Worm (Caenorhabditis elegans) whole organism, L1 larva: ENCODE results near the gene srg-38.

ENCODE experiments used
- C04F5.9 ChIP-seq: sonication (generic microtip); optimal IDR thresholded peaks from 2 replicates; lab custom pipeline; 2016; ENCODE audit warnings: missing genetic modification characterization, missing compliant biosample characterization
- C34B4.2 ChIP-seq: sonication (generic microtip); optimal IDR thresholded peaks from 2 replicates; lab custom pipeline; 2017; ENCODE audit warnings: mild to moderate bottlenecking, missing genetic modification characterization, missing compliant biosample characterization
- F16B12.6 ChIP-seq: fragments of 150-350 bp; optimal IDR thresholded peaks from 2 replicates; lab custom pipeline; 2014; ENCODE audit warnings: missing biosample characterization, missing genetic modification characterization
- Y116A8C.19 ChIP-seq: sonication (generic microtip); optimal IDR thresholded peaks from 2 replicates; lab custom pipeline; 2016; ENCODE audit warnings: missing compliant biosample characterization, missing genetic modification characterization, borderline replicate concordance
- aha-1 ChIP-seq: fragments of 150-350 bp; optimal IDR thresholded peaks from 2 replicates; lab custom pipeline; 2014; ENCODE audit warnings: missing biosample characterization, missing genetic modification characterization
- blmp-1 ChIP-seq: fragments of 150-350 bp; optimal IDR thresholded peaks from 2 replicates; lab custom pipeline; 2014; ENCODE audit warnings: missing biosample characterization, missing genetic modification characterization
- ceh-63 ChIP-seq: fragments of 200-800 bp; sonication (Bioruptor generic); optimal IDR thresholded peaks from 2 replicates; lab custom pipeline; 2018; ENCODE audit warnings: mild to moderate bottlenecking, missing genetic modification characterization, missing compliant biosample characterization
- ceh-8 ChIP-seq: fragments of 200-800 bp; sonication (Bioruptor generic); optimal IDR thresholded peaks from 2 replicates; lab custom pipeline; 2018; ENCODE audit warnings: mild to moderate bottlenecking, missing genetic modification characterization, moderate library complexity, missing compliant biosample characterization
- ceh-82 ChIP-seq, 3 experiments: fragments of 150-350 bp in 1 of 3; sonication (generic microtip) in 2 of 3; optimal IDR thresholded peaks; 2 replicates each; lab custom pipeline; 2014 to 2017; ENCODE audit warnings: missing biosample characterization in 3 of 3, missing genetic modification characterization in 3 of 3
- ces-1 ChIP-seq: fragments of 150-350 bp; optimal IDR thresholded peaks from 2 replicates; lab custom pipeline; 2014; ENCODE audit warnings: missing biosample characterization, missing genetic modification reagents, missing genetic modification characterization
- dpl-1 ChIP-seq, 3 experiments: fragments of 150-350 bp in 2 of 3; sonication (generic microtip) in 1 of 3; optimal IDR thresholded peaks; 2 replicates each; lab custom pipeline; 2014 to 2017; ENCODE audit warnings: missing biosample characterization in 3 of 3, missing genetic modification characterization in 3 of 3, missing genetic modification reagents in 3 of 3
- efl-3 ChIP-seq: fragments of 200-800 bp; sonication (Bioruptor generic); optimal IDR thresholded peaks from 2 replicates; lab custom pipeline; 2018; ENCODE audit warnings: mild to moderate bottlenecking, missing genetic modification characterization, missing compliant biosample characterization
- egl-27 ChIP-seq, 2 experiments: fragments of 150-350 bp in 1 of 2; sonication (generic microtip); optimal IDR thresholded peaks; 3 replicates each; lab custom pipeline; 2017 to 2018; ENCODE audit warnings: missing biosample characterization in 2 of 2, missing genetic modification characterization in 2 of 2, missing genetic modification reagents in 2 of 2
- elt-3 ChIP-seq, 6 experiments: fragments of 150-350 bp in 1 of 6; sonication (generic microtip); optimal IDR thresholded peaks; 2 replicates each; lab custom pipeline; 2017 to 2018; ENCODE audit warnings: missing biosample characterization in 6 of 6, missing genetic modification characterization in 6 of 6, inconsistent platforms in 1 of 6
- ets-5 ChIP-seq: fragments of 200-800 bp; sonication (Bioruptor generic); IDR thresholded peaks from 2 replicates; pipeline ENCODE4 v1.3.6; 2022; ENCODE audit warnings: missing genetic modification characterization, missing compliant biosample characterization
- fkh-10 ChIP-seq: sonication (generic microtip); optimal IDR thresholded peaks from 2 replicates; lab custom pipeline; 2017; ENCODE audit warnings: missing biosample characterization, missing genetic modification reagents, missing genetic modification characterization
- fkh-4 ChIP-seq: sonication (generic microtip); optimal IDR thresholded peaks from 2 replicates; lab custom pipeline; 2016; ENCODE audit warnings: missing compliant biosample characterization, missing genetic modification characterization, borderline replicate concordance
- fkh-8 ChIP-seq: sonication (generic microtip); optimal IDR thresholded peaks from 2 replicates; lab custom pipeline; 2016; ENCODE audit warnings: mild to moderate bottlenecking, missing genetic modification characterization, missing compliant biosample characterization
- fos-1 ChIP-seq: fragments of 150-350 bp; optimal IDR thresholded peaks from 2 replicates; lab custom pipeline; 2014; ENCODE audit warnings: missing biosample characterization, missing genetic modification characterization
- grh-1 ChIP-seq: fragments of 200-800 bp; sonication (Bioruptor generic); IDR thresholded peaks from 2 replicates; pipeline ENCODE4 v1.3.6; 2022; ENCODE audit warnings: missing genetic modification reagents, missing genetic modification characterization, missing compliant biosample characterization
- hlh-17 ChIP-seq: fragments of 200-800 bp; sonication (Bioruptor generic); optimal IDR thresholded peaks from 2 replicates; lab custom pipeline; 2018; ENCODE audit warnings: missing genetic modification characterization, mild to moderate bottlenecking, missing compliant biosample characterization, moderate library complexity, borderline replicate concordance
- hlh-4 ChIP-seq: sonication (generic microtip); optimal IDR thresholded peaks from 2 replicates; lab custom pipeline; 2016; ENCODE audit warnings: mild to moderate bottlenecking, missing genetic modification characterization, missing compliant biosample characterization
- hpl-2 ChIP-seq: fragments of 150-350 bp; optimal IDR thresholded peaks from 2 replicates; lab custom pipeline; 2014; ENCODE audit warnings: missing biosample characterization, missing genetic modification reagents, missing genetic modification characterization
- jun-1 ChIP-seq: fragments of 150-350 bp; optimal IDR thresholded peaks from 2 replicates; lab custom pipeline; 2014; ENCODE audit warnings: missing biosample characterization, missing genetic modification reagents, missing genetic modification characterization
- lin-13 ChIP-seq: fragments of 150-350 bp; optimal IDR thresholded peaks from 2 replicates; lab custom pipeline; 2014; ENCODE audit warnings: missing biosample characterization, missing genetic modification reagents, missing genetic modification characterization
- lin-15B ChIP-seq: fragments of 150-350 bp; sonication (generic microtip); optimal IDR thresholded peaks from 3 replicates; lab custom pipeline; 2014; ENCODE audit warnings: missing biosample characterization, missing genetic modification characterization
- lir-3 ChIP-seq: sonication (generic microtip); optimal IDR thresholded peaks from 2 replicates; lab custom pipeline; 2016; ENCODE audit warnings: mild to moderate bottlenecking, missing genetic modification characterization, moderate library complexity, missing compliant biosample characterization; ENCODE audit not compliant: poor library complexity
- mab-9 ChIP-seq: fragments of 200-800 bp; sonication (Bioruptor generic); IDR thresholded peaks from 2 replicates; pipeline ENCODE4 v1.3.6; 2022; ENCODE audit warnings: missing genetic modification reagents, missing genetic modification characterization, missing compliant biosample characterization
- mdl-1 ChIP-seq, 2 experiments: fragments of 150-350 bp; optimal IDR thresholded peaks; 2 replicates each; lab custom pipeline; 2014 to 2017; ENCODE audit warnings: missing biosample characterization in 2 of 2, missing genetic modification characterization in 2 of 2, inconsistent platforms in 1 of 2
- mep-1 ChIP-seq: fragments of 150-350 bp; optimal IDR thresholded peaks from 2 replicates; lab custom pipeline; 2014; ENCODE audit warnings: missing biosample characterization, missing genetic modification characterization
- nhr-20 ChIP-seq: sonication (generic microtip); optimal IDR thresholded peaks from 2 replicates; lab custom pipeline; 2016; ENCODE audit warnings: mild to moderate bottlenecking, missing genetic modification characterization, missing compliant biosample characterization
- nhr-237 ChIP-seq: fragments of 150-350 bp; optimal IDR thresholded peaks from 2 replicates; lab custom pipeline; 2014; ENCODE audit warnings: missing biosample characterization, missing genetic modification characterization
- nhr-28 ChIP-seq: fragments of 150-350 bp; optimal IDR thresholded peaks from 2 replicates; lab custom pipeline; 2014; ENCODE audit warnings: missing biosample characterization, missing genetic modification characterization
- nhr-47 ChIP-seq: sonication (generic microtip); optimal IDR thresholded peaks from 2 replicates; lab custom pipeline; 2016; ENCODE audit warnings: mild to moderate bottlenecking, missing genetic modification characterization, moderate library complexity, missing compliant biosample characterization
- nhr-76 ChIP-seq: sonication (generic microtip); optimal IDR thresholded peaks from 2 replicates; lab custom pipeline; 2017; ENCODE audit warnings: missing biosample characterization, missing genetic modification characterization
- nhr-84 ChIP-seq: sonication (generic microtip); optimal IDR thresholded peaks from 2 replicates; lab custom pipeline; 2017; ENCODE audit warnings: missing biosample characterization, missing genetic modification characterization
- nhr-90 ChIP-seq: sonication (generic microtip); optimal IDR thresholded peaks from 2 replicates; lab custom pipeline; 2016; ENCODE audit warnings: mild to moderate bottlenecking, missing genetic modification characterization, missing compliant biosample characterization; ENCODE audit not compliant: poor library complexity
- pag-3 ChIP-seq: sonication (generic microtip); optimal IDR thresholded peaks from 2 replicates; lab custom pipeline; 2017; ENCODE audit warnings: missing genetic modification characterization, mild to moderate bottlenecking, missing compliant biosample characterization, antibody characterized with exemption, borderline replicate concordance; ENCODE audit not compliant: insufficient read depth
- skn-1 ChIP-seq: fragments of 150-350 bp; optimal IDR thresholded peaks from 2 replicates; lab custom pipeline; 2014; ENCODE audit warnings: missing biosample characterization, missing genetic modification characterization
- snu-23 ChIP-seq: sonication (generic microtip); optimal IDR thresholded peaks from 2 replicates; lab custom pipeline; 2016; ENCODE audit warnings: missing genetic modification characterization, missing compliant biosample characterization
- sox-4 ChIP-seq: sonication (generic microtip); optimal IDR thresholded peaks from 2 replicates; lab custom pipeline; 2016; ENCODE audit warnings: missing genetic modification characterization, missing compliant biosample characterization
- sptf-1 ChIP-seq: fragments of 150-350 bp; optimal IDR thresholded peaks from 2 replicates; lab custom pipeline; 2014; ENCODE audit warnings: missing biosample characterization, missing genetic modification characterization
- sup-37 ChIP-seq: fragments of 200-800 bp; sonication (Bioruptor generic); optimal IDR thresholded peaks from 2 replicates; lab custom pipeline; 2018; ENCODE audit warnings: mild to moderate bottlenecking, missing genetic modification characterization, missing compliant biosample characterization
- swsn-7 ChIP-seq: sonication (generic microtip); optimal IDR thresholded peaks from 2 replicates; lab custom pipeline; 2016; ENCODE audit warnings: missing genetic modification characterization, missing compliant biosample characterization
- tbx-2 ChIP-seq: sonication (generic microtip); optimal IDR thresholded peaks from 2 replicates; lab custom pipeline; 2016; ENCODE audit warnings: missing genetic modification characterization, missing compliant biosample characterization
- tlp-1 ChIP-seq: fragments of 150-350 bp; optimal IDR thresholded peaks from 2 replicates; lab custom pipeline; 2014; ENCODE audit warnings: missing biosample characterization, missing genetic modification characterization
- unc-30 ChIP-seq: sonication (generic microtip); optimal IDR thresholded peaks from 2 replicates; lab custom pipeline; 2017; ENCODE audit warnings: missing biosample characterization, missing genetic modification characterization
- unc-86 ChIP-seq: sonication (generic microtip); optimal IDR thresholded peaks from 2 replicates; lab custom pipeline; 2016; ENCODE audit warnings: missing genetic modification characterization, missing compliant biosample characterization
- unc-98 ChIP-seq: fragments of 200-800 bp; sonication (Bioruptor generic); IDR thresholded peaks from 2 replicates; pipeline ENCODE4 v1.3.6; 2022; ENCODE audit warnings: missing genetic modification characterization, missing compliant biosample characterization
- zag-1 ChIP-seq: fragments of 150-350 bp; optimal IDR thresholded peaks from 2 replicates; lab custom pipeline; 2014; ENCODE audit warnings: missing biosample characterization, missing genetic modification characterization
- zip-4 ChIP-seq: fragments of 200-800 bp; sonication (Bioruptor generic); optimal IDR thresholded peaks from 2 replicates; lab custom pipeline; 2018; ENCODE audit warnings: mild to moderate bottlenecking, missing genetic modification characterization, moderate library complexity, missing compliant biosample characterization
- ztf-11 ChIP-seq, 2 experiments: sonication (generic microtip); optimal IDR thresholded peaks; 2 replicates each; lab custom pipeline; 2016 to 2017; ENCODE audit warnings: missing genetic modification characterization in 2 of 2, missing biosample characterization in 1 of 2, missing compliant biosample characterization in 1 of 2
- ztf-4 ChIP-seq: fragments of 150-350 bp; optimal IDR thresholded peaks from 2 replicates; lab custom pipeline; 2014; ENCODE audit warnings: missing biosample characterization, missing genetic modification characterization

srg-38 gene

DNA sequence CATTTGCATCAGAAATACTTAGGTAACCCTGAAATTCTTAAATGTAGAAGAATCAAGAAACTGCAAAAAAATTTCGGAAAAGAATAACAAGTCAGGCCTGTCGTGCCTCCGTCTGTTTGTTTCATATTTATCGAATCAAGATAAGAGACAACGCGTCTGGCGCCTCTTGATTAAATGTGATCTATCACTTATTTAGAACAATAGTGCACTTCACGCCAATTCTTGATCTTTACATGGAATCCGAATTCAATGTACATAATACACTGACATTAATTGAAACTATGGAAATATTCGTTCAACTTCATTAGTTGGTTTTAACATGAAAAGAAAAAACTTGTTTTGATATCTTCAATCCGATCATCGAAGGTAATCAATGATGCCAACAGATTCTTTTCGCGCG, 33.0 kb downstream of the srg-38 start, which contains the start of gene mboa-2:
Gene mboa-2, minus strand, starts transcription at position 28 of the 400 bp plus-strand sequence.
- no peak for TF ChIP-seq unc-30 (tag; lab: Kevin White, UChicago)
- no peak for TF ChIP-seq mep-1 (tag; lab: Kevin White, UChicago)
- TF ChIP-seq fkh-4 (tag; lab: Kevin White, UChicago) = no peak
- TF ChIP-seq efl-3 = no peak
- no peak for TF ChIP-seq unc-98
- TF ChIP-seq ces-1 (GFP tag; lab: Kevin White, UChicago) = no peak
- no peak for TF ChIP-seq fos-1 (tag; lab: Kevin White, UChicago)
- TF ChIP-seq sox-4 = no peak
- TF ChIP-seq nhr-237 (tag; lab: Kevin White, UChicago) = no peak
- no peak for TF ChIP-seq zag-1
- no peak for TF ChIP-seq nhr-76 (tag; lab: Kevin White, UChicago)
- no peak for TF ChIP-seq tbx-2 (tag; lab: Kevin White, UChicago)
- TF ChIP-seq grh-1 = no peak
- no peak for TF ChIP-seq elt-3 (tag; optimal IDR thresholded peaks at IDR 0.05; lab: Kevin White, UChicago)
- peak; percentile 64 for TF ChIP-seq nhr-90 (tag; lab: Kevin White, UChicago)
- no peak for TF ChIP-seq unc-86 (tag; lab: Kevin White, UChicago)
- TF ChIP-seq aha-1 = no peak
- TF ChIP-seq swsn-7 = peak; percentile 25
- TF ChIP-seq ztf-11 (tag; optimal IDR thresholded peaks at IDR 0.05; lab: Kevin White, UChicago) = no peak
- TF ChIP-seq nhr-47 (tag; lab: Kevin White, UChicago) = peak; percentile 16
- no peak for TF ChIP-seq ceh-63 (GFP tag; lab: Kevin White, UChicago)
- no peak for TF ChIP-seq dpl-1 (GFP tag; optimal IDR thresholded peaks at IDR 0.05; lab: Kevin White, UChicago)
- no peak for TF ChIP-seq tlp-1 (tag; lab: Kevin White, UChicago)
- no peak for TF ChIP-seq mdl-1 (tag; optimal IDR thresholded peaks at IDR 0.05; lab: Kevin White, UChicago)
- peak; percentile 16 for TF ChIP-seq snu-23 (GFP tag; lab: Kevin White, UChicago)
- TF ChIP-seq pag-3 (tag; lab: Kevin White, UChicago) = no peak
- TF ChIP-seq nhr-28 = no peak
- no peak for TF ChIP-seq fkh-10
- no peak for TF ChIP-seq blmp-1 (tag; lab: Kevin White, UChicago)
- no peak for TF ChIP-seq hpl-2 (GFP tag; lab: Kevin White, UChicago)
- TF ChIP-seq sup-37 = no peak
- TF ChIP-seq ceh-82 (tag; optimal IDR thresholded peaks at IDR 0.05; lab: Kevin White, UChicago) = no peak
- no peak for TF ChIP-seq Y116A8C.19 (tag; lab: Kevin White, UChicago)
- TF ChIP-seq skn-1 (tag; lab: Kevin White, UChicago) = no peak
- no peak for TF ChIP-seq sptf-1 (tag; lab: Kevin White, UChicago)
- no peak for TF ChIP-seq egl-27 (tag; optimal IDR thresholded peaks at IDR 0.05; lab: Kevin White, UChicago)
- no peak for TF ChIP-seq fkh-8 (tag; lab: Kevin White, UChicago)
- TF ChIP-seq F16B12.6 (tag; lab: Kevin White, UChicago) = no peak
- TF ChIP-seq lir-3 (tag; lab: Kevin White, UChicago) = peak; percentile 3
- TF ChIP-seq zip-4 (GFP tag; lab: Kevin White, UChicago) = no peak
- no peak for TF ChIP-seq C34B4.2 (tag; lab: Kevin White, UChicago)
- no peak for TF ChIP-seq jun-1 (tag; lab: Kevin White, UChicago)
- TF ChIP-seq lin-15B (tag; lab: Kevin White, UChicago) = no peak
- no peak for TF ChIP-seq ceh-8 (GFP tag; lab: Kevin White, UChicago)
- TF ChIP-seq ztf-4 = peak; percentile 2
- TF ChIP-seq ets-5 (GFP tag; lab: Robert Waterston, UW) = no peak
- peak; percentile 46 for TF ChIP-seq nhr-20 (tag; lab: Kevin White, UChicago)
- TF ChIP-seq C04F5.9 (tag; lab: Kevin White, UChicago) = no peak
- no peak for TF ChIP-seq nhr-84 (tag; lab: Kevin White, UChicago)
- no peak for TF ChIP-seq hlh-4 (tag; lab: Kevin White, UChicago)
- TF ChIP-seq lin-13 (GFP tag; lab: Kevin White, UChicago) = no peak
- no peak for TF ChIP-seq mab-9 (GFP tag; lab: Robert Waterston, UW)
- TF ChIP-seq hlh-17 (GFP tag; lab: Kevin White, UChicago) = no peak
